Fruit fly (Drosophila melanogaster): Measurements from ENCODE around the gene CG1999.

Gene CG1999

dm6 chrX:7328746-7329145 lies 29.9 kb upstream of the CG1999 start, which contains the start of gene Acsf3:
Gene Acsf3, plus strand, starts transcription at chrX:7329046.
- TF ChIP-seq rn (GFP tag; IDR thresholded peaks at IDR 0.05): no peak
- no peak for TF ChIP-seq Snoo (tag; optimal IDR thresholded peaks at IDR 0.05)
- TF ChIP-seq EcR (GFP tag; optimal IDR thresholded peaks at IDR 0.05): no peak
- no peak for TF ChIP-seq CG4496 (GFP tag; IDR thresholded peaks at IDR 0.05)
- no peak for TF ChIP-seq CG15710 (tag; optimal IDR thresholded peaks at IDR 0.05)
- no peak for TF ChIP-seq D1 (tag; optimal IDR thresholded peaks at IDR 0.05)

- no peak for TF ChIP-seq CG12605 (GFP tag; IDR thresholded peaks at IDR 0.05)
- TF ChIP-seq fd96Ca (GFP tag; IDR thresholded peaks at IDR 0.05): no peak
- TF ChIP-seq CG4496 (GFP tag; IDR thresholded peaks at IDR 0.05): no peak
Observed at dm6 chrX:7332091-7332490, 26.5 kb upstream of the CG1999 start, which contains the start of gene CG42780. Gene CG42780, minus strand, starts transcription at chrX:7332191.

- no peak for TF ChIP-seq Pif1B (GFP tag; optimal IDR thresholded peaks at IDR 0.05)
- no peak for TF ChIP-seq CG32121 (GFP tag; IDR thresholded peaks at IDR 0.05)
- TF ChIP-seq CG14655 (GFP tag; optimal IDR thresholded peaks at IDR 0.05): peak; percentile 35
- peak; percentile 6 for TF ChIP-seq CG17806 (tag; optimal IDR thresholded peaks at IDR 0.05)
- peak; percentile 29; the same call in 1 of the 3 replicates for TF ChIP-seq CG4496 (GFP tag; IDR thresholded peaks at IDR 0.05)
- peak; percentile 1 for TF ChIP-seq CG8301 (tag; optimal IDR thresholded peaks at IDR 0.05)
- no peak for TF ChIP-seq rn (GFP tag; IDR thresholded peaks at IDR 0.05)
- TF ChIP-seq fd96Ca (GFP tag; IDR thresholded peaks at IDR 0.05): no peak
- no peak for TF ChIP-seq CG13204 (GFP tag; optimal IDR thresholded peaks at IDR 0.05)
Observed at dm6 chrX:7332493-7332892, 26.1 kb upstream of the CG1999 start.

- TF ChIP-seq CG8159 (tag; optimal IDR thresholded peaks at IDR 0.05) (no peak), Snoo (tag; optimal IDR thresholded peaks at IDR 0.05) (no peak), CG12605 (GFP tag; IDR thresholded peaks at IDR 0.05) (no peak), CG8301 (tag; optimal IDR thresholded peaks at IDR 0.05) (no peak), rn (GFP tag; IDR thresholded peaks at IDR 0.05) (no peak), Ets98B (GFP tag; IDR thresholded peaks at IDR 0.05) (no peak), CG32121 (GFP tag; IDR thresholded peaks at IDR 0.05) (no peak), CG10348 (GFP tag; IDR thresholded peaks at IDR 0.05) (no peak), CG4496 (GFP tag; IDR thresholded peaks at IDR 0.05) (no peak), CG34367 (tag; optimal IDR thresholded peaks at IDR 0.05) (no peak), CG15710 (tag; optimal IDR thresholded peaks at IDR 0.05) (no peak), CG17806 (tag; optimal IDR thresholded peaks at IDR 0.05) (no peak)
Observed at dm6 chrX:7333298-7333743, 25.3 kb upstream of the CG1999 start.

- TF ChIP-seq Pif1B (GFP tag; optimal IDR thresholded peaks at IDR 0.05): peak; percentile 76
- peak; percentile 32 for TF ChIP-seq Snoo (tag; optimal IDR thresholded peaks at IDR 0.05)
- TF ChIP-seq CG15710 (tag; optimal IDR thresholded peaks at IDR 0.05): peak; percentile 85
- TF ChIP-seq rn (GFP tag; IDR thresholded peaks at IDR 0.05): peak; percentile 38; the same call in 1 of the 2 replicates
- TF ChIP-seq fd96Ca (GFP tag; IDR thresholded peaks at IDR 0.05): 0 out of 3 replicates have a peak, but pooled peaks have one; percentile 20
- peak; percentile 53; the same call in 1 of the 3 replicates for TF ChIP-seq CG4496 (GFP tag; IDR thresholded peaks at IDR 0.05)
- TF ChIP-seq CG8159 (tag; optimal IDR thresholded peaks at IDR 0.05): peak; percentile 88
- peak; percentile 83 for TF ChIP-seq CG9948 (tag; optimal IDR thresholded peaks at IDR 0.05)
- TF ChIP-seq CG17806 (tag; optimal IDR thresholded peaks at IDR 0.05): peak; percentile 86
- peak; percentile 77 for TF ChIP-seq D1 (tag; optimal IDR thresholded peaks at IDR 0.05)
- TF ChIP-seq CG14655 (GFP tag; optimal IDR thresholded peaks at IDR 0.05): peak; percentile 85
- no peak for TF ChIP-seq CG13204 (GFP tag; optimal IDR thresholded peaks at IDR 0.05)
- no peak for TF ChIP-seq CG12605 (GFP tag; IDR thresholded peaks at IDR 0.05)
- peak; percentile 77 for TF ChIP-seq Pif1A (GFP tag; optimal IDR thresholded peaks at IDR 0.05)
- peak; percentile 11 for TF ChIP-seq EcR (GFP tag; optimal IDR thresholded peaks at IDR 0.05)
- TF ChIP-seq CG32121 (GFP tag; IDR thresholded peaks at IDR 0.05): no peak
- TF ChIP-seq Ets98B (GFP tag; IDR thresholded peaks at IDR 0.05): no peak
- peak; percentile 44 for TF ChIP-seq gl (tag; optimal IDR thresholded peaks at IDR 0.05)
- TF ChIP-seq CG8301 (tag; optimal IDR thresholded peaks at IDR 0.05): peak; percentile 67
- TF ChIP-seq CG10348 (GFP tag; IDR thresholded peaks at IDR 0.05): no peak
- peak; percentile 69 for TF ChIP-seq CG34367 (tag; optimal IDR thresholded peaks at IDR 0.05)
Observed at dm6 chrX:7333858-7334800, 24.5 kb upstream of the CG1999 start.

- TF ChIP-seq EcR (GFP tag; optimal IDR thresholded peaks at IDR 0.05) (no peak), CG8301 (tag; optimal IDR thresholded peaks at IDR 0.05) (peak; percentile 72), CG4496 (GFP tag; IDR thresholded peaks at IDR 0.05) (peak; percentile 48; the same call in 2 of the 3 replicates), CG9948 (tag; optimal IDR thresholded peaks at IDR 0.05) (peak; percentile 79), Ets98B (GFP tag; IDR thresholded peaks at IDR 0.05) (peak; percentile 18; the same call in 1 of the 2 replicates), gl (tag; optimal IDR thresholded peaks at IDR 0.05) (no peak), D1 (tag; optimal IDR thresholded peaks at IDR 0.05) (peak; percentile 59), CG8159 (tag; optimal IDR thresholded peaks at IDR 0.05) (peak; percentile 86), Snoo (tag; optimal IDR thresholded peaks at IDR 0.05) (peak; percentile 23), rn (GFP tag; IDR thresholded peaks at IDR 0.05) (no peak; the same call in 1 of the 2 replicates), CG32121 (GFP tag; IDR thresholded peaks at IDR 0.05) (no peak), Pif1B (GFP tag; optimal IDR thresholded peaks at IDR 0.05) (no peak), CG10348 (GFP tag; IDR thresholded peaks at IDR 0.05) (0 out of 2 replicates have a peak, but pooled peaks have one; percentile 9), CG12605 (GFP tag; IDR thresholded peaks at IDR 0.05) (no peak), Pif1A (GFP tag; optimal IDR thresholded peaks at IDR 0.05) (peak; percentile 9), fd96Ca (GFP tag; IDR thresholded peaks at IDR 0.05) (no peak), CG17806 (tag; optimal IDR thresholded peaks at IDR 0.05) (peak; percentile 79), CG34367 (tag; optimal IDR thresholded peaks at IDR 0.05) (peak; percentile 60), CG14655 (GFP tag; optimal IDR thresholded peaks at IDR 0.05) (peak; percentile 85), CG13204 (GFP tag; optimal IDR thresholded peaks at IDR 0.05) (peak; percentile 76), CG15710 (tag; optimal IDR thresholded peaks at IDR 0.05) (peak; percentile 79)
Observed at dm6 chrX:7334801-7335176, 23.8 kb upstream of the CG1999 start.
